Worm (Caenorhabditis elegans) whole organism, young adult: ENCODE data around the gene dpy-18.
A peak's percentile ranks its signal among the peaks of the same experiment; 100 is the strongest.

Source experiments
- B0035.1 ChIP-seq: sonication (generic microtip); optimal IDR thresholded peaks from 2 replicates; lab custom pipeline; 2016; ENCODE audit warnings: missing genetic modification characterization, mild to moderate bottlenecking, missing compliant biosample characterization, missing genotype, missing genetic modification reagents
- B0261.1 ChIP-seq: sonication (generic microtip); optimal IDR thresholded peaks from 2 replicates; lab custom pipeline; 2016; ENCODE audit warnings: mild to moderate bottlenecking, missing genetic modification characterization, moderate library complexity, missing compliant biosample characterization
- B0336.3 ChIP-seq: fragments of 200-800 bp; sonication (Bioruptor generic); IDR thresholded peaks from 2 replicates; pipeline ENCODE4 v1.3.6; 2022; ENCODE audit warnings: missing genetic modification characterization, missing compliant biosample characterization
- D2030.7 ChIP-seq: fragments of 200-800 bp; sonication (Bioruptor generic); IDR thresholded peaks from 2 replicates; pipeline ENCODE4 v1.3.6; 2022; ENCODE audit warnings: missing genetic modification reagents, missing genetic modification characterization, missing compliant biosample characterization
- F10E7.11 ChIP-seq: sonication (generic microtip); optimal IDR thresholded peaks from 2 replicates; lab custom pipeline; 2017; ENCODE audit warnings: mild to moderate bottlenecking, missing genetic modification characterization, moderate library complexity, missing compliant biosample characterization
- F33H1.4 ChIP-seq: fragments of 200-800 bp; sonication (Bioruptor generic); IDR thresholded peaks from 2 replicates; pipeline ENCODE4 v1.3.6; 2022; ENCODE audit warnings: missing genetic modification reagents, missing genetic modification characterization, missing compliant biosample characterization
- F55B11.4 ChIP-seq: sonication (generic microtip); optimal IDR thresholded peaks from 2 replicates; lab custom pipeline; 2016; ENCODE audit warnings: missing compliant biosample characterization, missing genetic modification characterization, borderline replicate concordance; ENCODE audit not compliant: insufficient read depth
- K11D2.4 ChIP-seq: fragments of 200-800 bp; sonication (Bioruptor generic); IDR thresholded peaks from 2 replicates; pipeline ENCODE4 v1.3.6; 2022; ENCODE audit warnings: missing genetic modification reagents, missing genetic modification characterization, missing compliant biosample characterization
- Y53F4B.3 ChIP-seq: fragments of 200-800 bp; sonication (Bioruptor generic); IDR thresholded peaks from 2 replicates; pipeline ENCODE4 v1.3.6; 2022; ENCODE audit warnings: missing genetic modification reagents, missing genetic modification characterization, missing compliant biosample characterization
- Y79H2A.3 ChIP-seq: fragments of 200-800 bp; sonication (Bioruptor generic); conservative IDR thresholded peaks from 2 replicates; pipeline ENCODE4 v1.3.6; 2022; ENCODE audit warnings: missing genetic modification reagents, missing genetic modification characterization, missing compliant biosample characterization
- Y95B8A.8 ChIP-seq: fragments of 200-800 bp; sonication (Bioruptor generic); IDR thresholded peaks from 2 replicates; pipeline ENCODE4 v1.3.6; 2022; ENCODE audit warnings: missing genetic modification reagents, missing genetic modification characterization, missing compliant biosample characterization
- aptf-3 ChIP-seq: fragments of 200-800 bp; sonication (Bioruptor generic); IDR thresholded peaks from 2 replicates; pipeline ENCODE4 v1.3.6; 2022; ENCODE audit warnings: missing genetic modification characterization, missing compliant biosample characterization
- ceh-40 ChIP-seq: fragments of 200-800 bp; sonication (Bioruptor generic); IDR thresholded peaks from 2 replicates; pipeline ENCODE4 v1.3.6; 2022; ENCODE audit warnings: missing genetic modification characterization, missing compliant biosample characterization
- ceh-58 ChIP-seq: fragments of 200-800 bp; sonication (Bioruptor generic); IDR thresholded peaks from 2 replicates; pipeline ENCODE4 v1.3.6; 2022; ENCODE audit warnings: missing genetic modification characterization, missing compliant biosample characterization
- ceh-91 ChIP-seq: fragments of 200-800 bp; sonication (Bioruptor generic); IDR thresholded peaks from 2 replicates; pipeline ENCODE4 v1.3.6; 2022; ENCODE audit warnings: missing genetic modification reagents, missing genetic modification characterization, missing compliant biosample characterization
- die-1 ChIP-seq: sonication (generic microtip); optimal IDR thresholded peaks from 2 replicates; lab custom pipeline; 2016; ENCODE audit warnings: missing genotype, mild to moderate bottlenecking, missing genetic modification characterization, missing compliant biosample characterization
- egl-18 ChIP-seq: fragments of 200-800 bp; sonication (Bioruptor generic); IDR thresholded peaks from 2 replicates; pipeline ENCODE4 v1.3.6; 2022; ENCODE audit warnings: missing genetic modification reagents, missing genetic modification characterization, missing compliant biosample characterization
- egl-44 ChIP-seq: fragments of 200-800 bp; sonication (Bioruptor generic); IDR thresholded peaks from 2 replicates; pipeline ENCODE4 v1.3.6; 2022; ENCODE audit warnings: missing genetic modification reagents, missing genetic modification characterization, missing compliant biosample characterization
- ekl-4 ChIP-seq: fragments of 200-800 bp; sonication (Bioruptor generic); IDR thresholded peaks from 2 replicates; pipeline ENCODE4 v1.3.6; 2022; ENCODE audit warnings: missing genetic modification reagents, missing genetic modification characterization, missing compliant biosample characterization
- ets-4 ChIP-seq: fragments of 200-800 bp; sonication (Bioruptor generic); optimal IDR thresholded peaks from 2 replicates; lab custom pipeline; 2018; ENCODE audit warnings: mild to moderate bottlenecking, missing genetic modification characterization, missing compliant biosample characterization
- him-1 ChIP-seq: sonication (generic microtip); optimal IDR thresholded peaks from 2 replicates; lab custom pipeline; 2016; ENCODE audit warnings: missing genotype, missing genetic modification reagents, missing genetic modification characterization, missing compliant biosample characterization
- hlh-26 ChIP-seq: fragments of 200-800 bp; sonication (Bioruptor generic); conservative IDR thresholded peaks from 2 replicates; pipeline ENCODE4 v1.3.6; 2022; ENCODE audit warnings: missing genetic modification reagents, missing genetic modification characterization, missing compliant biosample characterization
- hmg-1.2 ChIP-seq: fragments of 200-800 bp; sonication (Bioruptor generic); IDR thresholded peaks from 2 replicates; pipeline ENCODE4 v1.3.6; 2022; ENCODE audit warnings: missing genetic modification reagents, missing genetic modification characterization, missing compliant biosample characterization
- hrde-1 ChIP-seq: sonication (generic microtip); optimal IDR thresholded peaks from 2 replicates; lab custom pipeline; 2016; ENCODE audit warnings: missing genetic modification characterization, mild to moderate bottlenecking, missing compliant biosample characterization, moderate library complexity, missing genotype, missing genetic modification reagents, borderline replicate concordance
- lag-1 ChIP-seq: fragments of 200-800 bp; sonication (Bioruptor generic); IDR thresholded peaks from 2 replicates; pipeline ENCODE4 v1.3.6; 2022; ENCODE audit warnings: missing genetic modification reagents, missing genetic modification characterization, missing compliant biosample characterization
- lin-26 ChIP-seq: fragments of 200-800 bp; sonication (Bioruptor generic); IDR thresholded peaks from 2 replicates; pipeline ENCODE4 v1.3.6; 2022; ENCODE audit warnings: missing genetic modification reagents, missing genetic modification characterization, missing compliant biosample characterization
- lin-35 ChIP-seq, 3 experiments: fragments of 150-350 bp in 2 of 3; sonication (generic microtip) in 1 of 3; optimal IDR thresholded peaks; 2 replicates each; lab custom pipeline; 2014 to 2018; ENCODE audit warnings: missing biosample characterization in 3 of 3, missing genetic modification characterization in 3 of 3, missing genetic modification reagents in 3 of 3
- lin-40 ChIP-seq: sonication (generic microtip); optimal IDR thresholded peaks from 2 replicates; lab custom pipeline; 2016; ENCODE audit warnings: missing genetic modification characterization, mild to moderate bottlenecking, missing compliant biosample characterization, missing genotype, missing genetic modification reagents
- lin-54 ChIP-seq: fragments of 200-800 bp; sonication (Bioruptor generic); optimal IDR thresholded peaks from 2 replicates; lab custom pipeline; 2018; ENCODE audit warnings: mild to moderate bottlenecking, missing genetic modification characterization, missing compliant biosample characterization
- lsl-1 ChIP-seq: fragments of 200-800 bp; sonication (Bioruptor generic); optimal IDR thresholded peaks from 2 replicates; lab custom pipeline; 2018; ENCODE audit warnings: mild to moderate bottlenecking, missing genetic modification characterization, moderate library complexity, missing compliant biosample characterization
- madf-6 ChIP-seq: fragments of 200-800 bp; sonication (Bioruptor generic); IDR thresholded peaks from 2 replicates; pipeline ENCODE4 v1.3.6; 2022; ENCODE audit warnings: missing genetic modification reagents, missing genetic modification characterization, missing compliant biosample characterization
- mel-28 ChIP-seq: sonication (generic microtip); optimal IDR thresholded peaks from 2 replicates; lab custom pipeline; 2016; ENCODE audit warnings: borderline replicate concordance, mild to moderate bottlenecking, missing genetic modification characterization, missing compliant biosample characterization
- nfyb-1 ChIP-seq: fragments of 200-800 bp; sonication (Bioruptor generic); IDR thresholded peaks from 2 replicates; pipeline ENCODE4 v1.3.6; 2022; ENCODE audit warnings: missing genetic modification reagents, missing genetic modification characterization, missing compliant biosample characterization
- nhr-120 ChIP-seq: fragments of 200-800 bp; sonication (Bioruptor generic); IDR thresholded peaks from 2 replicates; pipeline ENCODE4 v1.3.6; 2022; ENCODE audit warnings: missing genetic modification characterization, missing compliant biosample characterization
- pbrm-1 ChIP-seq: fragments of 200-800 bp; sonication (Bioruptor generic); IDR thresholded peaks from 2 replicates; pipeline ENCODE4 v1.3.6; 2022; ENCODE audit warnings: missing genetic modification reagents, missing genetic modification characterization, missing compliant biosample characterization
- pha-4 ChIP-seq: fragments of 150-350 bp; sonication (generic microtip); optimal IDR thresholded peaks from 2 replicates; lab custom pipeline; 2014; ENCODE audit warnings: missing biosample characterization, missing genetic modification reagents, missing genetic modification characterization
- sea-2 ChIP-seq: fragments of 200-800 bp; sonication (Bioruptor generic); IDR thresholded peaks from 2 replicates; pipeline ENCODE4 v1.3.6; 2022; ENCODE audit warnings: missing genetic modification characterization, missing compliant biosample characterization
- sptf-2 ChIP-seq: fragments of 200-800 bp; sonication (Bioruptor generic); optimal IDR thresholded peaks from 2 replicates; lab custom pipeline; 2018; ENCODE audit warnings: mild to moderate bottlenecking, missing genetic modification characterization, missing compliant biosample characterization
- tbp1 ChIP-seq: fragments of 200-800 bp; sonication (Bioruptor generic); optimal IDR thresholded peaks from 2 replicates; lab custom pipeline; 2018; ENCODE audit warnings: mild to moderate bottlenecking, missing genetic modification characterization, missing compliant biosample characterization
- tbx-9 ChIP-seq: sonication (generic microtip); optimal IDR thresholded peaks from 2 replicates; lab custom pipeline; 2016; ENCODE audit warnings: borderline replicate concordance, missing genetic modification characterization, inconsistent platforms, missing compliant biosample characterization
- unc-62 ChIP-seq: fragments of 150-350 bp; optimal IDR thresholded peaks from 2 replicates; lab custom pipeline; 2014; ENCODE audit warnings: missing biosample characterization, missing genetic modification reagents, missing genetic modification characterization
- zfh-2 ChIP-seq: fragments of 200-800 bp; sonication (Bioruptor generic); conservative IDR thresholded peaks from 2 replicates; pipeline ENCODE4 v1.3.6; 2022; ENCODE audit warnings: missing genetic modification reagents, missing genetic modification characterization, missing compliant biosample characterization
- ztf-22 ChIP-seq: fragments of 200-800 bp; sonication (Bioruptor generic); optimal IDR thresholded peaks from 2 replicates; lab custom pipeline; 2018; ENCODE audit warnings: mild to moderate bottlenecking, missing genetic modification characterization, moderate library complexity, missing compliant biosample characterization

The dpy-18 gene

DNA sequence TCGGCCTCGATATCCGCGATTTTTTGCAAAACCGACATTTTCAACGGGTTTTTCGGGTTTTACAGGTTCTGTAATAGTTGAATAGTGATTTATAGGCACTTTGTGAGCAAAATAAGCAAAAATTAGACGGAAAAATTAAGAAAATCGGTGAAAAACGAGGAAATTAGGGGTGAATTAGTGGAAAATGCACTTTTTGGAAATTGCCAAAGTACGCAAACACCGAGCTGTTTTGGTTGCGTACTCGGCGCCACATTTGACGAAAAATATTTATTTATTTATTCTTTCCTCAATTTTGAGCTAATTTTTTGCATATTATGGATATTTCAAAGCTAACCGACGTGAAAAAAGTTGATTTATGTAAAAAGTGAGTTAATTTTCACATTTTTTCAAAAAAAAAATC is 34.7 kb downstream of the dpy-18 start, which contains the start of the genes T28D6.6 and pen-2:
T28D6.6 (minus strand) TSS at position 68 of the 400 bp plus-strand sequence.
pen-2 (plus strand) TSS at position 282 of the 400 bp plus-strand sequence.
- TF ChIP-seq madf-6 (GFP tag; lab: Robert Waterston, UW) = 0 out of 2 replicates have a peak, but pooled peaks have one; percentile 17
- no peak for TF ChIP-seq Y79H2A.3 (GFP tag; lab: Robert Waterston, UW)
- 0 out of 2 replicates have a peak, but pooled peaks have one; percentile 32 for TF ChIP-seq ekl-4 (GFP tag; lab: Robert Waterston, UW)
- peak; percentile 36; the same call in 1 of the 2 replicates for TF ChIP-seq F33H1.4 (GFP tag; lab: Robert Waterston, UW)
- TF ChIP-seq lsl-1 (GFP tag; lab: Kevin White, UChicago) = peak; percentile 23
- no peak for TF ChIP-seq lin-26 (GFP tag; lab: Robert Waterston, UW)

DNA sequence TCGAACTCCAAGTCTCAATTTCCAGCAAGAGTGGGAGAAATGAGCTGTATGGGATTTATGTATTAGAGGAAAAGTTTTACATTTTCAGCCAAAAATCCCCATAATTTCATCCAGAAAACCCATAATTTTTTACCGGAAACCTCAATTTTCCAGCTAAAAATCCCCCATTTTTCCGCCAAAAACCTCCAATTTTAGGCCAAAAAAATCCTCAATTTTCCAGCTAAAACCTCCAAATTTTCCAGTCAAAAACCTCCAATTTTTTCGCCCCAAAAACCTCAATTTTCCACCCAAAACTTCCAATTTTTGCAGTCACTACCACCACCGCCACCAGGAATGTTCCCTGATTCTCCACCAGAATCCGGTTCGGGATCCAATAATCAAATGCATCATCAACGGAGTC is 36.3 kb downstream of the dpy-18 start:
- no peak for TF ChIP-seq tbp1 (GFP tag; lab: Kevin White, UChicago)
- no peak for TF ChIP-seq sptf-2 (GFP tag; lab: Kevin White, UChicago)
- no peak for TF ChIP-seq lin-35 (GFP tag; optimal IDR thresholded peaks at IDR 0.05; lab: Kevin White, UChicago)
- TF ChIP-seq lag-1 (GFP tag; lab: Robert Waterston, UW) = no peak
- no peak for TF ChIP-seq madf-6 (GFP tag; lab: Robert Waterston, UW)
- no peak for TF ChIP-seq ztf-22 (GFP tag; lab: Kevin White, UChicago)
- no peak for TF ChIP-seq pha-4 (tag; lab: Kevin White, UChicago)
- TF ChIP-seq sea-2 (GFP tag; lab: Robert Waterston, UW) = no peak
- no peak for TF ChIP-seq pbrm-1

DNA sequence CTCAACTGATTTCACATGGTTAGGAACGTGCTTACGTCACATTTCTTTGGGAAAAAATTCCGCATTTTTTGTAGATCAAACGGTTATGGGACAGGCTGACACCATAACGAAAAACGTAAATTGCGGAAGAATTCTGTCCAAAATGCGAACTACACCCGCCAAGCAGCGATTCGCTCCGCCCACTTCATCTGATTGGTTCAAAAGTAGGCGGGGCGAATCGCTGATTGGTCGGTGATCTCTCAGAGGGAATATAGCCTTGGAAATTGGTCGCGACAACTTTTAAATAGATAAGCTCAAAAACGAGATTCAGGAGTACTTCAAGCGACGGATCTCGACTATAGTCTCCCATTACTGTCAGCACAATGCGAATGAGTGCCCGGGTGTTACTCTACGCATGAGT is 40.2 kb downstream of the dpy-18 start:
- TF ChIP-seq sptf-2 (GFP tag; lab: Kevin White, UChicago) (no peak), nhr-120 (GFP tag; lab: Robert Waterston, UW) (no peak), Y53F4B.3 (GFP tag; lab: Robert Waterston, UW) (no peak), ceh-40 (no peak), die-1 (tag; lab: Kevin White, UChicago) (no peak), B0336.3 (GFP tag; lab: Robert Waterston, UW) (no peak), zfh-2 (GFP tag; lab: Robert Waterston, UW) (no peak), aptf-3 (GFP tag; lab: Robert Waterston, UW) (no peak), ceh-91 (GFP tag; lab: Robert Waterston, UW) (no peak), D2030.7 (GFP tag; lab: Robert Waterston, UW) (no peak), B0035.1 (tag; lab: Kevin White, UChicago) (no peak), egl-44 (GFP tag; lab: Robert Waterston, UW) (no peak), ets-4 (GFP tag; lab: Kevin White, UChicago) (no peak), lag-1 (GFP tag; lab: Robert Waterston, UW) (no peak)

DNA sequence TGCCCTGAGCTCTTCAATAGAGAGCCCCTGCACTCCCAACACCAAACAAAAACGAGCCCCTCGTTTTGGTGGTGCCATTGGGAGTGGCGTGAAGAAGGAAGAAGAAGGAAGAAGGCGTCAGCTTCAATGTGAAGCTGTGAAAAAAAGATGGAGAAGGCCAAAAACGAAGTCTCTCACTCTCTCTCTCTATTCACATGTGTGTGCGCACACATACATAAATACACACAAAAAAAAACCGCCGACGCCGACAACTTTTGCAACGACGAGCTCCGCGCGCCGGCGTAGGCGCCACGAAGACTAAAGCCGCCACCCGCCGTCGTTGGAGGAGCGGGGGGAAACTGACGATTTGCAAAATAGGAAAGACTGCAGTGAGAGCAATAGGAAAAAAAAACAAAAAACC is 41.7 kb downstream of the dpy-18 start:
- no peak for TF ChIP-seq lin-40 (tag; lab: Kevin White, UChicago)
- TF ChIP-seq B0261.1 (tag; lab: Kevin White, UChicago) = no peak
- TF ChIP-seq sea-2 (GFP tag; lab: Robert Waterston, UW) = no peak
- no peak for TF ChIP-seq K11D2.4 (GFP tag; lab: Robert Waterston, UW)
- no peak for TF ChIP-seq ceh-58 (GFP tag; lab: Robert Waterston, UW)
- no peak for TF ChIP-seq hrde-1
- TF ChIP-seq mel-28 (tag; lab: Kevin White, UChicago) = no peak
- TF ChIP-seq F55B11.4 (tag; lab: Kevin White, UChicago) = no peak
- TF ChIP-seq lin-54 (GFP tag; lab: Kevin White, UChicago) = no peak
- no peak for TF ChIP-seq egl-18 (GFP tag; lab: Robert Waterston, UW)
- TF ChIP-seq unc-62 (GFP tag; lab: Kevin White, UChicago) = no peak
- TF ChIP-seq hmg-1.2 = peak; percentile 11; the same call in 1 of the 2 replicates
- TF ChIP-seq die-1 (tag; lab: Kevin White, UChicago) = no peak
- no peak for TF ChIP-seq tbx-9 (tag; lab: Kevin White, UChicago)
- TF ChIP-seq him-1 (tag; lab: Kevin White, UChicago) = no peak
- TF ChIP-seq Y95B8A.8 = no peak
- 0 out of 2 replicates have a peak, but pooled peaks have one; percentile 53 for TF ChIP-seq nfyb-1 (GFP tag; lab: Robert Waterston, UW)
- no peak for TF ChIP-seq hlh-26 (GFP tag; lab: Robert Waterston, UW)
- TF ChIP-seq F10E7.11 (tag; lab: Kevin White, UChicago) = no peak
- TF ChIP-seq zfh-2 (GFP tag; lab: Robert Waterston, UW) = peak; percentile 57
